Worm (Caenorhabditis elegans) whole organism, early embryonic: Measurements from ENCODE around the gene F20D6.1.

Experiments
- F13C5.2 ChIP-seq: sonication (generic microtip); optimal IDR thresholded peaks from 2 replicates; lab custom pipeline; 2017; ENCODE audit warnings: mild to moderate bottlenecking, missing genetic modification characterization, inconsistent platforms, missing compliant biosample characterization
- ama-1 ChIP-seq: fragments of 150-350 bp; optimal IDR thresholded peaks from 2 replicates; lab custom pipeline; 2014
- hnd-1 ChIP-seq: sonication (generic microtip); optimal IDR thresholded peaks from 2 replicates; lab custom pipeline; 2016; ENCODE audit warnings: missing genetic modification characterization, missing compliant biosample characterization
- pes-1 ChIP-seq: fragments of 200-800 bp; sonication (Bioruptor generic); IDR thresholded peaks from 2 replicates; pipeline ENCODE4 v1.3.6; 2022; ENCODE audit warnings: missing genetic modification reagents, missing genetic modification characterization, missing compliant biosample characterization

ce11 chrV:8190430-8190829, at the start of gene F20D6.1:
- no peak for TF ChIP-seq F13C5.2 (tag; lab: Kevin White, UChicago)
- TF ChIP-seq ama-1, result no peak
- no peak for TF ChIP-seq pes-1 (GFP tag; lab: Robert Waterston, UW)
- no peak for TF ChIP-seq hnd-1 (tag; lab: Kevin White, UChicago)
